Fruit fly (Drosophila melanogaster) whole organism, embryonic: Measurements from ENCODE around the gene Gnmt.

Experiments
- B-H2 ChIP-seq: fragments of 200-800 bp; sonication (Bioruptor generic); optimal IDR thresholded peaks from 2 replicates; lab custom pipeline; 2018; ENCODE audit warnings: missing biosample characterization, mild to moderate bottlenecking, missing genetic modification characterization
- Bdp1 ChIP-seq: fragments of 200-800 bp; sonication (Bioruptor generic); optimal IDR thresholded peaks from 3 replicates; lab custom pipeline; 2016; ENCODE audit warnings: missing biosample characterization, missing genetic modification characterization
- CG10274 ChIP-seq: fragments of 200-800 bp; sonication (Bioruptor generic); optimal IDR thresholded peaks from 3 replicates; lab custom pipeline; 2017; ENCODE audit warnings: missing biosample characterization, mild to moderate bottlenecking, missing genetic modification characterization
- CG10565 ChIP-seq: fragments of 200-800 bp; sonication (Bioruptor generic); optimal IDR thresholded peaks from 3 replicates; lab custom pipeline; 2016; ENCODE audit warnings: missing biosample characterization, mild to moderate bottlenecking, missing genetic modification characterization
- CG10959 ChIP-seq: fragments of 200-800 bp; sonication (Bioruptor generic); IDR thresholded peaks from 2 replicates; pipeline ENCODE4 v1.3.6; 2022; ENCODE audit warnings: missing biosample characterization, missing genetic modification characterization
- CG14441 ChIP-seq: fragments of 200-800 bp; sonication (Bioruptor generic); IDR thresholded peaks from 2 replicates; pipeline ENCODE4 v1.3.6; 2022; ENCODE audit warnings: missing biosample characterization, missing genetic modification characterization
- CG14860 ChIP-seq: fragments of 200-800 bp; sonication (Bioruptor generic); IDR thresholded peaks from 3 replicates; pipeline ENCODE4 v1.3.6; 2022; ENCODE audit warnings: missing biosample characterization, missing genetic modification characterization; ENCODE audit not compliant: partially characterized antibody
- CG1647 ChIP-seq: fragments of 200-800 bp; sonication (Bioruptor generic); optimal IDR thresholded peaks from 3 replicates; lab custom pipeline; 2016; ENCODE audit warnings: missing biosample characterization, missing genetic modification characterization
- CG16815 ChIP-seq: fragments of 200-800 bp; sonication (Bioruptor generic); optimal IDR thresholded peaks from 3 replicates; lab custom pipeline; 2017; ENCODE audit warnings: missing biosample characterization, mild to moderate bottlenecking, missing genetic modification characterization
- CG17361 ChIP-seq: fragments of 200-800 bp; sonication (Bioruptor generic); IDR thresholded peaks from 3 replicates; pipeline ENCODE4 v1.3.6; 2022; ENCODE audit warnings: missing biosample characterization, missing genetic modification characterization
- CG17385 ChIP-seq: fragments of 200-800 bp; sonication (Bioruptor generic); optimal IDR thresholded peaks from 3 replicates; lab custom pipeline; 2018; ENCODE audit warnings: missing biosample characterization, mild to moderate bottlenecking, missing genetic modification characterization
- CG2199 ChIP-seq: fragments of 200-800 bp; sonication (Bioruptor generic); IDR thresholded peaks from 3 replicates; pipeline ENCODE4 v1.3.6; 2022; ENCODE audit warnings: missing biosample characterization, missing genetic modification characterization
- CG30403 ChIP-seq: fragments of 200-800 bp; sonication (Bioruptor generic); optimal IDR thresholded peaks from 3 replicates; lab custom pipeline; 2016; ENCODE audit warnings: missing biosample characterization, missing genetic modification characterization
- CG34422 ChIP-seq: fragments of 200-800 bp; sonication (Bioruptor generic); IDR thresholded peaks from 3 replicates; pipeline ENCODE4 v1.3.6; 2022; ENCODE audit warnings: missing biosample characterization, missing genetic modification characterization
- CG3838 ChIP-seq: fragments of 200-800 bp; sonication (Bioruptor generic); optimal IDR thresholded peaks from 3 replicates; lab custom pipeline; 2016; ENCODE audit warnings: missing biosample characterization, missing genetic modification characterization
- CG4424 ChIP-seq: fragments of 200-800 bp; sonication (Bioruptor generic); optimal IDR thresholded peaks from 3 replicates; lab custom pipeline; 2016; ENCODE audit warnings: missing biosample characterization, missing genetic modification characterization
- CG6765 ChIP-seq: fragments of 200-800 bp; sonication (Bioruptor generic); optimal IDR thresholded peaks from 3 replicates; lab custom pipeline; 2017; ENCODE audit warnings: missing biosample characterization, mild to moderate bottlenecking, missing genetic modification characterization
- CG7928 ChIP-seq: fragments of 200-800 bp; sonication (Bioruptor generic); optimal IDR thresholded peaks from 2 replicates; lab custom pipeline; 2017; ENCODE audit warnings: missing biosample characterization, mild to moderate bottlenecking, missing genetic modification characterization
- CG9817 ChIP-seq: fragments of 200-800 bp; sonication (Bioruptor generic); optimal IDR thresholded peaks from 2 replicates; lab custom pipeline; 2018; ENCODE audit warnings: missing biosample characterization, mild to moderate bottlenecking, missing genetic modification characterization, moderate library complexity
- CrebB ChIP-seq: fragments of 200-800 bp; sonication (Bioruptor generic); optimal IDR thresholded peaks from 3 replicates; lab custom pipeline; 2018; ENCODE audit warnings: missing biosample characterization, mild to moderate bottlenecking, missing genetic modification characterization
- Dip3 ChIP-seq: fragments of 200-800 bp; sonication (Bioruptor generic); optimal IDR thresholded peaks from 3 replicates; lab custom pipeline; 2016; ENCODE audit warnings: missing biosample characterization, missing genetic modification characterization
- Dp ChIP-seq: fragments of 200-800 bp; sonication (Bioruptor generic); optimal IDR thresholded peaks from 2 replicates; lab custom pipeline; 2018; ENCODE audit warnings: missing biosample characterization, mild to moderate bottlenecking, missing genetic modification characterization, moderate library complexity
- Hey ChIP-seq: fragments of 200-800 bp; sonication (Bioruptor generic); optimal IDR thresholded peaks from 3 replicates; lab custom pipeline; 2018; ENCODE audit warnings: missing biosample characterization, mild to moderate bottlenecking, missing genetic modification characterization
- HmgZ ChIP-seq: fragments of 200-800 bp; sonication (Bioruptor generic); optimal IDR thresholded peaks from 2 replicates; lab custom pipeline; 2018; ENCODE audit warnings: missing biosample characterization, mild to moderate bottlenecking, missing genetic modification characterization
- Med ChIP-seq: fragments of 200-800 bp; sonication (Bioruptor generic); peaks from one replicate; lab custom pipeline; 2016; ENCODE audit warnings: missing biosample characterization, missing genetic modification characterization, mild to moderate bottlenecking, inconsistent platforms, moderate library complexity
- Opbp ChIP-seq: fragments of 200-800 bp; sonication (Bioruptor generic); IDR thresholded peaks from 3 replicates; pipeline ENCODE4 v1.3.6; 2022; ENCODE audit warnings: missing biosample characterization, missing genetic modification characterization; ENCODE audit not compliant: partially characterized antibody
- PHDP ChIP-seq: fragments of 200-800 bp; sonication (Bioruptor generic); optimal IDR thresholded peaks from 3 replicates; lab custom pipeline; 2018; ENCODE audit warnings: missing biosample characterization, mild to moderate bottlenecking, missing genetic modification characterization, moderate library complexity
- Rx ChIP-seq: fragments of 200-800 bp; sonication (Bioruptor generic); IDR thresholded peaks from 2 replicates; pipeline ENCODE4 v1.3.6; 2022; ENCODE audit warnings: missing biosample characterization, missing genetic modification characterization
- Usf ChIP-seq: fragments of 200-800 bp; sonication (Bioruptor generic); optimal IDR thresholded peaks from 2 replicates; lab custom pipeline; 2017; ENCODE audit warnings: missing genotype, missing biosample characterization, missing genetic modification characterization
- al ChIP-seq: fragments of 200-800 bp; sonication (Bioruptor generic); IDR thresholded peaks from 2 replicates; pipeline ENCODE4 v1.3.6; 2022; ENCODE audit warnings: missing biosample characterization, missing genetic modification characterization
- bab2 ChIP-seq: fragments of 200-800 bp; sonication (Bioruptor generic); optimal IDR thresholded peaks from 2 replicates; lab custom pipeline; 2016; ENCODE audit warnings: missing biosample characterization, missing genetic modification characterization
- caup ChIP-seq: fragments of 200-800 bp; sonication (Bioruptor generic); optimal IDR thresholded peaks from 3 replicates; lab custom pipeline; 2017; ENCODE audit warnings: missing biosample characterization, mild to moderate bottlenecking, missing genetic modification characterization, moderate library complexity; ENCODE audit not compliant: severe bottlenecking
- chm ChIP-seq: fragments of 200-800 bp; sonication (Bioruptor generic); IDR thresholded peaks from 2 replicates; pipeline ENCODE4 v1.3.6; 2022; ENCODE audit warnings: missing biosample characterization, missing genetic modification characterization
- dati ChIP-seq: fragments of 200-800 bp; sonication (Bioruptor generic); IDR thresholded peaks from 2 replicates; pipeline ENCODE4 v1.3.6; 2022; ENCODE audit warnings: missing biosample characterization, missing genetic modification characterization
- dimm ChIP-seq: fragments of 200-800 bp; sonication (Bioruptor generic); IDR thresholded peaks from 2 replicates; pipeline ENCODE4 v1.3.6; 2022; ENCODE audit warnings: missing biosample characterization, missing genetic modification characterization
- emc ChIP-seq: fragments of 200-800 bp; sonication (Bioruptor generic); optimal IDR thresholded peaks from 2 replicates; lab custom pipeline; 2016; ENCODE audit warnings: missing biosample characterization, missing genetic modification characterization
- ems ChIP-seq: fragments of 200-800 bp; sonication (Bioruptor generic); optimal IDR thresholded peaks from 3 replicates; lab custom pipeline; 2016; ENCODE audit warnings: missing biosample characterization, missing genetic modification characterization
- fd102C ChIP-seq: fragments of 200-800 bp; sonication (Bioruptor generic); optimal IDR thresholded peaks from 2 replicates; lab custom pipeline; 2018; ENCODE audit warnings: missing biosample characterization, mild to moderate bottlenecking, missing genetic modification characterization, moderate library complexity
- hbn ChIP-seq: fragments of 200-800 bp; sonication (Bioruptor generic); IDR thresholded peaks from 2 replicates; pipeline ENCODE4 v1.3.6; 2022; ENCODE audit warnings: missing biosample characterization, missing genetic modification characterization; ENCODE audit not compliant: partially characterized antibody
- inv ChIP-seq: fragments of 200-800 bp; sonication (Bioruptor generic); IDR thresholded peaks from 2 replicates; pipeline ENCODE4 v1.3.6; 2022; ENCODE audit warnings: missing biosample characterization, missing genetic modification characterization; ENCODE audit not compliant: partially characterized antibody
- kah ChIP-seq: fragments of 200-800 bp; sonication (Bioruptor generic); optimal IDR thresholded peaks from 2 replicates; lab custom pipeline; 2018; ENCODE audit warnings: missing biosample characterization, mild to moderate bottlenecking, missing genetic modification characterization
- lilli ChIP-seq: fragments of 200-800 bp; sonication (Bioruptor generic); optimal IDR thresholded peaks from 3 replicates; lab custom pipeline; 2016; ENCODE audit warnings: missing biosample characterization, missing genetic modification characterization
- lola ChIP-seq, 3 experiments: fragments of >200 bp in 2 of 3; fragments of 200-800 bp in 1 of 3; sonication (Bioruptor generic) in 1 of 3; optimal IDR thresholded peaks; 2 replicates each; lab custom pipeline; 2017 to 2019; ENCODE audit warnings: missing biosample characterization in 3 of 3, missing genetic modification characterization in 3 of 3, mild to moderate bottlenecking in 1 of 3, moderate library complexity in 1 of 3
- mam ChIP-seq: fragments of 200-800 bp; sonication (Bioruptor generic); optimal IDR thresholded peaks from 3 replicates; lab custom pipeline; 2016; ENCODE audit warnings: missing biosample characterization, missing genetic modification characterization
- pan ChIP-seq, 4 experiments: fragments of >200 bp in 3 of 4; fragments of 200-800 bp in 1 of 4; sonication (Bioruptor generic) in 1 of 4; optimal IDR thresholded peaks in 3 of 4; IDR thresholded peaks in 1 of 4; 2 replicates each; pipeline versions ENCODE4 v1.3.6 to Lab custom; 2017 to 2022; ENCODE audit warnings: missing biosample characterization in 2 of 4, missing genetic modification characterization in 2 of 4, mixed read lengths in 1 of 4
- pzg ChIP-seq: fragments of 200-800 bp; sonication (Bioruptor generic); optimal IDR thresholded peaks from 3 replicates; lab custom pipeline; 2018; ENCODE audit warnings: missing biosample characterization, mild to moderate bottlenecking, missing genetic modification characterization, moderate library complexity
- rib ChIP-seq: fragments of 200-800 bp; sonication (Bioruptor generic); IDR thresholded peaks from 2 replicates; pipeline ENCODE4 v1.3.6; 2022; ENCODE audit warnings: missing biosample characterization, missing genetic modification characterization
- sna ChIP-seq: fragments of 200-800 bp; sonication (Bioruptor generic); IDR thresholded peaks from 2 replicates; pipeline ENCODE4 v1.3.6; 2022; ENCODE audit warnings: missing biosample characterization, missing genetic modification characterization; ENCODE audit not compliant: partially characterized antibody

Gnmt gene

DNA sequence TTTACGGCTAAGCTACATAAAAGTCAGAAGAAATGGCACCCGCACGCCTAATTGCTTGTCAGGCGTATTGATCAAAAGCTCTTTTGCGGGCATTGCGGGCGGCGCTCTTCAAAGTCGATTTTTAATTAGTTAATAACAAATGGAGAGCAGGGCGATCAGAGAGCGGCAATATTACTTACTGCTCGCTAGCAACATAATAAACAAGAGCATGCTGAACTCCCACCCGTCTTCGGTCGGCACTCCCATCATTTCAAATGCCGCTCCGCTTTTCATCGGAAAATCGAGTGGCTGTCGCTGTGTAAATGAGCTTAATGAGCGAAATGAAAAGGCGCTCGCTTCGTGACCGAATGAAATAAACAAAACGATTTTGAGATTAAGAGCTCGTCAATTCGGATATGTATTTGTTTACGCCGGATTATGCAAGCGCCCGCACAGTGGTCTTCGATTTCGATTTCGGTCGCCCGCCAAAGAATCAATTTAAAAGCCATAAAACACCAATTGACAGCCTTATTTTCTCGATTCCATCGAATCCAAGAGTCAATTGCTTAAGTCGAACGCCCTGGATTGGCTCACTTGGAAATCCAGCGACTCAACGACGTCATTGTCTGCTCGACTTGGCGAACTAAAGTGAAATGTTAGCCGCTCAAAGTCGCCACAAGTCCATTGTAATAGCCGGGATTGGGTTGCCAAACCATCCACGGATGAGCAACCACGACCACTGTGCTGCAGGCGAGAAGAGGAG lies 20.7 kb upstream of the Gnmt start (continued):
- TF ChIP-seq inv (GFP tag; lab: Robert Waterston, UW) = no peak
- 0 out of 3 replicates have a peak, but pooled peaks have one; percentile 19 for TF ChIP-seq CG14860 (GFP tag; lab: Robert Waterston, UW)
- TF ChIP-seq sna (GFP tag; lab: Robert Waterston, UW) = 0 out of 2 replicates have a peak, but pooled peaks have one; percentile 41
- peak; percentile 40; the same call in 1 of the 2 replicates for TF ChIP-seq CG10959
- peak; percentile 87 for TF ChIP-seq PHDP (tag; lab: Kevin White, UChicago)
- TF ChIP-seq CG17385 (GFP tag; lab: Kevin White, UChicago) = peak; percentile 76
- TF ChIP-seq CG30403 (GFP tag; lab: Kevin White, UChicago) = peak; percentile 84
- TF ChIP-seq Med = peak; percentile 97
- TF ChIP-seq kah = peak; percentile 74
- TF ChIP-seq CG7928 (GFP tag; lab: Kevin White, UChicago) = peak; percentile 39
- TF ChIP-seq Bdp1 = peak; percentile 66
- peak; percentile 87 for TF ChIP-seq CG14441 (GFP tag; lab: Robert Waterston, UW)
- TF ChIP-seq mam (GFP tag; lab: Kevin White, UChicago) = peak; percentile 80
- TF ChIP-seq bab2 (GFP tag; lab: Kevin White, UChicago) = peak; percentile 76
- TF ChIP-seq CG3838 (GFP tag; lab: Kevin White, UChicago) = no peak
- peak; percentile 60 for TF ChIP-seq Dip3 (GFP tag; lab: Kevin White, UChicago)
- TF ChIP-seq rib = no peak
- peak; percentile 78 for TF ChIP-seq CG9817 (tag; lab: Kevin White, UChicago)
- TF ChIP-seq pzg (GFP tag; lab: Kevin White, UChicago) = no peak
- peak; percentile 72 for TF ChIP-seq CG4424 (GFP tag; lab: Kevin White, UChicago)
- peak; percentile 92 for TF ChIP-seq CG17361 (GFP tag; lab: Robert Waterston, UW)
- no peak for TF ChIP-seq CG10565
- TF ChIP-seq CG16815 (GFP tag; lab: Kevin White, UChicago) = peak; percentile 58
- no peak for TF ChIP-seq B-H2 (GFP tag; lab: Kevin White, UChicago)
- no peak for TF ChIP-seq Dp (GFP tag; lab: Kevin White, UChicago)
- peak; percentile 79 for TF ChIP-seq Rx (GFP tag; lab: Robert Waterston, UW)
- peak; percentile 64 for TF ChIP-seq HmgZ
- TF ChIP-seq hbn (GFP tag; lab: Robert Waterston, UW) = no peak
- TF ChIP-seq fd102C (GFP tag; lab: Kevin White, UChicago) = no peak
- TF ChIP-seq chm (GFP tag; lab: Robert Waterston, UW) = no peak; the same call in 1 of the 2 replicates
- TF ChIP-seq al (GFP tag; lab: Robert Waterston, UW) = peak; percentile 80
- no peak for TF ChIP-seq CG1647
- no peak for TF ChIP-seq CG2199 (GFP tag; lab: Robert Waterston, UW)
- TF ChIP-seq Hey (tag; lab: Kevin White, UChicago) = no peak
- TF ChIP-seq CG34422 (GFP tag; lab: Robert Waterston, UW) = peak; percentile 77; the same call in 2 of the 3 replicates
- TF ChIP-seq dati (GFP tag; lab: Robert Waterston, UW) = peak; percentile 55; the same call in 1 of the 2 replicates
- peak; percentile 52 for TF ChIP-seq emc
- TF ChIP-seq Usf (GFP tag; lab: Kevin White, UChicago) = peak; percentile 51
- no peak for TF ChIP-seq pan (optimal IDR thresholded peaks at IDR 0.05; lab: Kevin White, UChicago)
- peak in 1 of 2 experiments; percentile 73 for TF ChIP-seq pan (GFP tag; optimal IDR thresholded peaks at IDR 0.05 in 1 of 2, IDR thresholded peaks at IDR 0.05 in 1 of 2)
- peak; percentile 56 for TF ChIP-seq CG10274 (GFP tag; lab: Kevin White, UChicago)
- TF ChIP-seq Opbp = no peak
- TF ChIP-seq lilli (GFP tag; lab: Kevin White, UChicago) = peak; percentile 71
- TF ChIP-seq caup (GFP tag; lab: Kevin White, UChicago) = peak; percentile 60
- peak in 1 of 3 experiments; percentile 0 for TF ChIP-seq lola (GFP tag; optimal IDR thresholded peaks at IDR 0.05; lab: Kevin White, UChicago)
- peak; percentile 60 for TF ChIP-seq dimm
- peak; percentile 4 for TF ChIP-seq CG6765 (GFP tag; lab: Kevin White, UChicago)
- peak; percentile 56 for TF ChIP-seq CrebB (tag; lab: Kevin White, UChicago)
- peak; percentile 73 for TF ChIP-seq ems
